Worm (Caenorhabditis elegans): ENCODE measurements around the gene him-8.

DNA sequence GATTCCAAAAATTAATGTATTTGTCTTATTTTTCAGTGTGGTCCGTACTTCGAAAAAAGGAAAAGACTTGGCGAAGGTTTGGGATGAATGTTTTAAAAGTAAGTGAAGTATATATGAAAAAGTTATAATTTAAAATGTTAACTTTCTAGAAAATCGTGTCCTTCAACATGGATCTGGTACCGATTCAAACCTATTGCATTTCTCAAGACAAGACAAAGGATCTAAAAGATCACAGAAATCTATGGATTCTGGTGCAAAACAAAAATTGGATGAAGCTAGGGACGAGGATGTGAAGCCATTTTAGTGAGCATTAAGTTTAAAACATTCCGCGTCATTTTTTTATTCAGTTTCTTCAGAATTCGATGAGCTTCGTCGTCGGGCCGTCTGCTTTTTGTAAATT is 6.8 kb upstream of the him-8 start, which contains the start of gene zim-2:
- TF ChIP-seq nhr-28 (tag; optimal IDR thresholded peaks at IDR 0.05) = no peak
- TF ChIP-seq unc-62 (GFP tag; optimal IDR thresholded peaks at IDR 0.05) = no peak
- no peak for TF ChIP-seq elt-3 (tag; optimal IDR thresholded peaks at IDR 0.05)
- TF ChIP-seq sem-2 (GFP tag; optimal IDR thresholded peaks at IDR 0.05) = no peak
- no peak for TF ChIP-seq drap-1 (GFP tag; optimal IDR thresholded peaks at IDR 0.05)
- no peak for TF ChIP-seq nhr-237 (tag; optimal IDR thresholded peaks at IDR 0.05)
- no peak for TF ChIP-seq unc-120 (tag; optimal IDR thresholded peaks at IDR 0.05; ENCODE audit: poor library complexity, severe bottlenecking)
- no peak for TF ChIP-seq unc-39 (tag; optimal IDR thresholded peaks at IDR 0.05)
- TF ChIP-seq ces-1 (GFP tag; optimal IDR thresholded peaks at IDR 0.05) = no peak
- no peak for TF ChIP-seq nhr-76 (tag; optimal IDR thresholded peaks at IDR 0.05)
- TF ChIP-seq lin-13 (tag; optimal IDR thresholded peaks at IDR 0.05) = no peak
- no peak for TF ChIP-seq blmp-1 (tag; optimal IDR thresholded peaks at IDR 0.05)

Measured in whole organism, mixed stage, embryonic.